ENCODE assay signal across 1 fruit fly cellular context in the genomic region with DNA sequence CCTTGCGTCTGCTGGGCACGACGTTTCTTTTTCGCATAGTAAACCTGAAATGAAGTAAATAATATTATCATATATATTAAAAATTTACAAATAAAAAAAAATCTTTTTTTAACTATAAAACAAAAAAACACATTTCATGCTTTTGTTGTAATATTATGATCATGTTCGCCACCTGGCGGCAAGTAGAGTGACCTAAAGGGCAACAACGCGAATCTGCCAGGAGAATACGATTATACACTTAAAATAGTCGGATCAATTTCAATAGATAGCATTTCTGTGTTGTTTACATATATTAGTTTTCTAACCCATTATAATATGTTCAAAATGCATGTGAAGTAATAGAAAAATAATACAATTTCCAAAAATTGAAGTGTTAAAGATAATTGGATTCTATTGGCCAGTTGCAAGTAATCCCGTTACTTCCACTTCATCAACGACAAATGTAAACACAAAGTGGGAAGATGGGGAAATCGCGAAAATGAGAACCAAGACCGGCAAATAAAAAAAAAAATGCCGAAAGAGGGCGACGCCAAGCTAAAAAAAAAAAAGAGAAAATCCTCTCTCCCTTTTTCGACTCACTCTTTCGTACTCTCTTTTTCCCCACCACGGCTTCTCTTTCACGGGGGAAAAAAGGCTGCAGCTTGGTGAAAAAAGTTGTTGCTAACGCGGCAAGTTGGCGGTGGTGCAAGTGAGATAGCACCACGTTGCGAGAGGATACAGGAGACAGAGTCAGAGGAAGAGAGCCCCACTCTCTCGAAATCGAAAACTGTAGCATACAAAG.
TF ChIP-seq lines count a peak whose summit lies in the region.

No protein-coding gene starts in this region.

TF ChIP-seq in whole organism, prepupa, 60 proteins besides CTCF, POLR2A, EP300 and RAD21 (continued from another document):
- no peak for TF ChIP-seq Sox14 (GFP tag; optimal IDR thresholded peaks at IDR 0.05; lab: Kevin White, UChicago)
- TF ChIP-seq Hr38 (GFP tag; optimal IDR thresholded peaks at IDR 0.05; lab: Kevin White, UChicago) = no peak
- TF ChIP-seq CG15336 (GFP tag; IDR thresholded peaks at IDR 0.05; lab: Robert Waterston, UW) = peak; percentile 37; the same call in 1 of the 2 replicates
- no peak for TF ChIP-seq spab (GFP tag; optimal IDR thresholded peaks at IDR 0.05; lab: Kevin White, UChicago)
- TF ChIP-seq net (GFP tag; optimal IDR thresholded peaks at IDR 0.05; lab: Kevin White, UChicago) = no peak
- TF ChIP-seq CG8319 (GFP tag; optimal IDR thresholded peaks at IDR 0.05; lab: Kevin White, UChicago) = no peak
- no peak for TF ChIP-seq CG32006 (GFP tag; optimal IDR thresholded peaks at IDR 0.05; lab: Kevin White, UChicago)
- TF ChIP-seq Sox15 (GFP tag; optimal IDR thresholded peaks at IDR 0.05; lab: Kevin White, UChicago) = no peak
- TF ChIP-seq eg (GFP tag; IDR thresholded peaks at IDR 0.05; lab: Robert Waterston, UW) = 0 out of 3 replicates have a peak, but pooled peaks have one; percentile 23
- no peak for TF ChIP-seq vri (GFP tag; optimal IDR thresholded peaks at IDR 0.05; lab: Kevin White, UChicago)
- TF ChIP-seq OdsH (GFP tag; optimal IDR thresholded peaks at IDR 0.05; lab: Kevin White, UChicago) = no peak
- 0 out of 3 replicates have a peak, but pooled peaks have one; percentile 34 for TF ChIP-seq CG8119 (GFP tag; IDR thresholded peaks at IDR 0.05; lab: Robert Waterston, UW)
- TF ChIP-seq Eip75B (GFP tag; optimal IDR thresholded peaks at IDR 0.05; lab: Kevin White, UChicago) = peak; percentile 12
